Fruit fly (Drosophila melanogaster) whole organism, embryonic: Measurements from ENCODE around the gene CG6569.

Experiments used
- Atf-2 ChIP-seq: fragments of 200-800 bp; sonication (Bioruptor generic); optimal IDR thresholded peaks from 2 replicates; lab custom pipeline; 2016; ENCODE audit warnings: missing biosample characterization, missing genetic modification characterization
- Blimp-1 ChIP-seq: fragments of 200-800 bp; sonication (Bioruptor generic); optimal IDR thresholded peaks from 3 replicates; lab custom pipeline; 2018; ENCODE audit warnings: missing biosample characterization, missing genetic modification characterization, mild to moderate bottlenecking, moderate library complexity, missing genetic modification reagents
- CG10209 ChIP-seq: fragments of 200-800 bp; sonication (Bioruptor generic); optimal IDR thresholded peaks from 3 replicates; lab custom pipeline; 2017; ENCODE audit warnings: missing biosample characterization, mild to moderate bottlenecking, missing genetic modification characterization, missing genetic modification reagents
- CG10543 ChIP-seq: fragments of 200-800 bp; sonication (Bioruptor generic); optimal IDR thresholded peaks from 3 replicates; lab custom pipeline; 2017; ENCODE audit warnings: missing biosample characterization, mild to moderate bottlenecking, missing genetic modification characterization, moderate library complexity
- CG10979 ChIP-seq: fragments of 200-800 bp; sonication (Bioruptor generic); optimal IDR thresholded peaks from 2 replicates; lab custom pipeline; 2018; ENCODE audit warnings: missing biosample characterization, mild to moderate bottlenecking, missing genetic modification characterization, moderate library complexity
- CG11398 ChIP-seq: fragments of 200-800 bp; sonication (Bioruptor generic); optimal IDR thresholded peaks from 2 replicates; lab custom pipeline; 2016; ENCODE audit warnings: missing biosample characterization, missing genetic modification characterization
- CG11504 ChIP-seq: fragments of 200-800 bp; sonication (Bioruptor generic); optimal IDR thresholded peaks from 3 replicates; lab custom pipeline; 2019; ENCODE audit warnings: missing biosample characterization, mild to moderate bottlenecking, missing genetic modification characterization, moderate library complexity
- CG12391 ChIP-seq: fragments of 200-800 bp; sonication (Bioruptor generic); optimal IDR thresholded peaks from 3 replicates; lab custom pipeline; 2018; ENCODE audit warnings: missing biosample characterization, mild to moderate bottlenecking, missing genetic modification characterization, moderate library complexity
- CG12744 ChIP-seq: fragments of 200-800 bp; sonication (Bioruptor generic); optimal IDR thresholded peaks from 2 replicates; lab custom pipeline; 2016; ENCODE audit warnings: missing biosample characterization, missing genetic modification characterization
- CG13287 ChIP-seq: fragments of 200-800 bp; sonication (Bioruptor generic); IDR thresholded peaks from 2 replicates; pipeline ENCODE4 v1.3.6; 2022; ENCODE audit warnings: missing biosample characterization, missing genetic modification characterization; ENCODE audit not compliant: partially characterized antibody
- CG1647 ChIP-seq: fragments of 200-800 bp; sonication (Bioruptor generic); optimal IDR thresholded peaks from 3 replicates; lab custom pipeline; 2016; ENCODE audit warnings: missing biosample characterization, missing genetic modification characterization
- CG17186 ChIP-seq: fragments of 200-800 bp; sonication (Bioruptor generic); optimal IDR thresholded peaks from 3 replicates; lab custom pipeline; 2017; ENCODE audit warnings: missing biosample characterization, missing genetic modification reagents, missing genetic modification characterization
- CG17359 ChIP-seq: fragments of 200-800 bp; sonication (Bioruptor generic); optimal IDR thresholded peaks from 3 replicates; lab custom pipeline; 2018; ENCODE audit warnings: missing biosample characterization, mild to moderate bottlenecking, missing genetic modification characterization, moderate library complexity
- CG17385 ChIP-seq: fragments of 200-800 bp; sonication (Bioruptor generic); optimal IDR thresholded peaks from 3 replicates; lab custom pipeline; 2018; ENCODE audit warnings: missing biosample characterization, mild to moderate bottlenecking, missing genetic modification characterization
- CG17802 ChIP-seq: fragments of 200-800 bp; sonication (Bioruptor generic); optimal IDR thresholded peaks from 2 replicates; lab custom pipeline; 2018; ENCODE audit warnings: missing biosample characterization, mild to moderate bottlenecking, missing genetic modification characterization, moderate library complexity
- CG18619 ChIP-seq: fragments of 200-800 bp; sonication (Bioruptor generic); optimal IDR thresholded peaks from 3 replicates; lab custom pipeline; 2017; ENCODE audit warnings: missing biosample characterization, mild to moderate bottlenecking, missing genetic modification characterization
- CG2202 ChIP-seq: fragments of 200-800 bp; sonication (Bioruptor generic); optimal IDR thresholded peaks from 2 replicates; lab custom pipeline; 2018; ENCODE audit warnings: missing biosample characterization, mild to moderate bottlenecking, missing genetic modification characterization
- CG32772 ChIP-seq: fragments of 200-800 bp; sonication (Bioruptor generic); IDR thresholded peaks from 2 replicates; pipeline ENCODE4 v1.3.6; 2022; ENCODE audit warnings: missing biosample characterization, missing genetic modification characterization
- CG4854 ChIP-seq: fragments of 200-800 bp; sonication (Bioruptor generic); optimal IDR thresholded peaks from 2 replicates; lab custom pipeline; 2016; ENCODE audit warnings: missing biosample characterization, missing genetic modification characterization, inconsistent platforms
- CG7745 ChIP-seq: fragments of 200-800 bp; sonication (Bioruptor generic); optimal IDR thresholded peaks from 2 replicates; lab custom pipeline; 2018; ENCODE audit warnings: missing biosample characterization, mild to moderate bottlenecking, missing genetic modification characterization, moderate library complexity
- CoRest ChIP-seq: fragments of 200-800 bp; sonication (Bioruptor generic); optimal IDR thresholded peaks from 3 replicates; lab custom pipeline; 2018; ENCODE audit warnings: missing biosample characterization, mild to moderate bottlenecking, missing genetic modification characterization, moderate library complexity
- CrebB ChIP-seq: fragments of 200-800 bp; sonication (Bioruptor generic); optimal IDR thresholded peaks from 3 replicates; lab custom pipeline; 2018; ENCODE audit warnings: missing biosample characterization, mild to moderate bottlenecking, missing genetic modification characterization
- D19A ChIP-seq: fragments of 200-800 bp; optimal IDR thresholded peaks from 3 replicates; lab custom pipeline; 2019; ENCODE audit warnings: missing biosample characterization, mild to moderate bottlenecking, missing genetic modification characterization, moderate library complexity
- HLH3B ChIP-seq: fragments of 200-800 bp; sonication (Bioruptor generic); IDR thresholded peaks from 2 replicates; pipeline ENCODE4 v1.3.6; 2022; ENCODE audit warnings: missing biosample characterization, missing genetic modification characterization
- Hr78 ChIP-seq, 2 experiments: fragments of 200-800 bp in 1 of 2; fragments of >200 bp in 1 of 2; sonication (Bioruptor generic) in 1 of 2; optimal IDR thresholded peaks; 2 replicates each; lab custom pipeline; 2017 to 2019; ENCODE audit warnings: missing biosample characterization in 2 of 2, missing genetic modification characterization in 2 of 2, mild to moderate bottlenecking in 1 of 2, moderate library complexity in 1 of 2
- Jarid2 ChIP-seq: fragments of 200-800 bp; sonication (Bioruptor generic); optimal IDR thresholded peaks from 3 replicates; lab custom pipeline; 2017; ENCODE audit warnings: mild to moderate bottlenecking, missing biosample characterization, missing genetic modification reagents, missing genetic modification characterization
- Lim3 ChIP-seq: fragments of 200-800 bp; sonication (Bioruptor generic); IDR thresholded peaks from 2 replicates; pipeline ENCODE4 v1.3.6; 2022; ENCODE audit warnings: missing biosample characterization, missing genetic modification characterization
- MTF-1 ChIP-seq: fragments of 200-800 bp; sonication (Bioruptor generic); optimal IDR thresholded peaks from 2 replicates; lab custom pipeline; 2018; ENCODE audit warnings: missing biosample characterization, mild to moderate bottlenecking, missing genetic modification characterization, borderline replicate concordance
- Sin3A ChIP-seq: fragments of >200 bp; optimal IDR thresholded peaks from 2 replicates; lab custom pipeline; 2018
- Trl ChIP-seq, 3 experiments: fragments of >200 bp in 2 of 3; fragments of 200-800 bp in 1 of 3; sonication (Bioruptor generic) in 1 of 3; optimal IDR thresholded peaks; 2 replicates in 1 of 3; 3 replicates in 2 of 3; lab custom pipeline; 2016 to 2017; ENCODE audit warnings: missing biosample characterization in 1 of 3, missing genetic modification characterization in 1 of 3
- az2 ChIP-seq: fragments of 200-800 bp; sonication (Bioruptor generic); optimal IDR thresholded peaks from 3 replicates; lab custom pipeline; 2016; ENCODE audit warnings: missing biosample characterization, missing genetic modification characterization
- bsh ChIP-seq, 2 experiments: fragments of 200-800 bp; sonication (Bioruptor generic); optimal IDR thresholded peaks; 2 replicates each; lab custom pipeline; 2017 to 2018; ENCODE audit warnings: mild to moderate bottlenecking in 2 of 2, missing biosample characterization in 2 of 2, missing genetic modification characterization in 2 of 2, moderate library complexity in 1 of 2
- cg ChIP-seq: fragments of 200-800 bp; sonication (Bioruptor generic); optimal IDR thresholded peaks from 3 replicates; lab custom pipeline; 2019; ENCODE audit warnings: missing biosample characterization, mild to moderate bottlenecking, missing genetic modification characterization, moderate library complexity
- chif ChIP-seq, 2 experiments: fragments of 200-800 bp; sonication (Bioruptor generic); optimal IDR thresholded peaks; 3 replicates each; lab custom pipeline; 2016; ENCODE audit warnings: missing biosample characterization in 2 of 2, missing genetic modification characterization in 2 of 2
- exex ChIP-seq: fragments of 200-800 bp; sonication (Bioruptor generic); optimal IDR thresholded peaks from 4 replicates; lab custom pipeline; 2018; ENCODE audit warnings: missing biosample characterization, mild to moderate bottlenecking, missing genetic modification characterization, moderate library complexity
- ftz-f1 ChIP-seq: fragments of 200-800 bp; sonication (Bioruptor generic); optimal IDR thresholded peaks from 2 replicates; lab custom pipeline; 2016; ENCODE audit warnings: missing biosample characterization, missing genetic modification characterization
- gcm ChIP-seq: fragments of 200-800 bp; sonication (Bioruptor generic); optimal IDR thresholded peaks from 2 replicates; lab custom pipeline; 2019; ENCODE audit warnings: missing biosample characterization, mild to moderate bottlenecking, missing genetic modification characterization, moderate library complexity
- gsb ChIP-seq: fragments of 200-800 bp; sonication (Bioruptor generic); IDR thresholded peaks from 2 replicates; pipeline ENCODE4 v1.3.6; 2022; ENCODE audit warnings: missing biosample characterization, missing genetic modification characterization
- hth ChIP-seq: fragments of >200 bp; optimal IDR thresholded peaks from 2 replicates; lab custom pipeline; 2017; ENCODE audit warnings: inconsistent platforms
- onecut ChIP-seq: fragments of 200-800 bp; sonication (Bioruptor generic); IDR thresholded peaks from 2 replicates; pipeline ENCODE4 v1.3.6; 2022; ENCODE audit warnings: missing biosample characterization, missing genetic modification characterization
- psq ChIP-seq: fragments of 200-800 bp; sonication (Bioruptor generic); optimal IDR thresholded peaks from 2 replicates; lab custom pipeline; 2017; ENCODE audit warnings: missing biosample characterization, missing genetic modification characterization
- ranshi ChIP-seq: fragments of 200-800 bp; sonication (Bioruptor generic); IDR thresholded peaks from 2 replicates; pipeline ENCODE4 v1.3.6; 2022; ENCODE audit warnings: missing biosample characterization, missing genetic modification characterization
- repo ChIP-seq: fragments of 200-800 bp; sonication (Bioruptor generic); optimal IDR thresholded peaks from 2 replicates; lab custom pipeline; 2016; ENCODE audit warnings: missing biosample characterization, missing genetic modification characterization
- sd ChIP-seq: fragments of 200-800 bp; sonication (Bioruptor generic); optimal IDR thresholded peaks from 3 replicates; lab custom pipeline; 2018; ENCODE audit warnings: missing biosample characterization, mild to moderate bottlenecking, missing genetic modification characterization, moderate library complexity
- tap ChIP-seq: fragments of 200-800 bp; optimal IDR thresholded peaks from 3 replicates; lab custom pipeline; 2019; ENCODE audit warnings: missing biosample characterization, mild to moderate bottlenecking, missing genetic modification characterization, moderate library complexity
- tgo ChIP-seq: fragments of 200-800 bp; sonication (Bioruptor generic); IDR thresholded peaks from 3 replicates; pipeline ENCODE4 v1.3.6; 2022; ENCODE audit warnings: missing biosample characterization, missing genetic modification characterization
- trem ChIP-seq: fragments of 200-800 bp; optimal IDR thresholded peaks from 3 replicates; lab custom pipeline; 2019; ENCODE audit warnings: missing biosample characterization, mild to moderate bottlenecking, missing genetic modification characterization, moderate library complexity
- zfh2 ChIP-seq: fragments of 200-800 bp; sonication (Bioruptor generic); optimal IDR thresholded peaks from 2 replicates; lab custom pipeline; 2016; ENCODE audit warnings: missing biosample characterization, missing genetic modification characterization

Gene CG6569

DNA sequence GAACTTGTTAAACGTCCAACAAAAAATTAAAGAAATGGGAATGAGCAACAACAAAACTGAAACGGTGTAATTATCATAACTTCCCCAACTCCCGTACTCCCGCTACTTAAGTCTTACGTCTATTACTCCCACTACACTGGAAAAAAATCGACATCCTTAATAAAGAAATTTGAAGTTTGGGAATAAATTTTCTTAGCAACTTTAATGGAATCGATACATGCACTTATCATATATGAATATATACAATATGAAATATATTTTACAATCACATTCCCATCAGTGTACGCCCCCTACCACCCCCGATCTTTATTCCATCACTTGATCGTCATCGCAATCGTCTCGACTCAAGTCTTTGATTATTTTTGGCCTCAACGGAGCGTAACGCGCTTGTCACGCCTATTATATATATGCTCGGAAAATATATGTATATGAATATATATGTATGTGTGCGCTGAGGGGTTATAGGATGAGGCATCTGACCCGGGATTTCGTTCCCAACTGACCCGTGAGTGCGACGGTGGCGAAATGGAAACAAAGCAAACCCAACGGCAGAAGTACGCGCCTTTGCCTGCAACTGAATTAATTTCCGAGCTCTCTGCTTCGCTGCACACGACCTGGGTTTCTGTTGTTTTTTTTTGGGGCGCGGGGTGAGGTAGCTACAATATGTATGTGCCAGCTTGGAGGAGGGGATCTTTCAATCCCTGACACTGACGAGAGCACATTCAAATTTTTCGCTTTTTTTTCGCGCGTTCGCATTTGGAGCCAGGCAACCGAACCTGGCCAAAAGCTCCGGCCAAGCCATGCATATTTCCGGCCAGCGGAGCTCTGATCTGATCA lies 33.3 kb downstream of the CG6569 start (continued):
- 0 out of 2 replicates have a peak, but pooled peaks have one; percentile 10 for TF ChIP-seq HLH3B (GFP tag; lab: Robert Waterston, UW)
- TF ChIP-seq psq (GFP tag; lab: Kevin White, UChicago): no peak
- no peak for TF ChIP-seq sd
- TF ChIP-seq zfh2 (GFP tag; lab: Kevin White, UChicago): no peak
- peak in 1 of 2 experiments; percentile 78 for TF ChIP-seq bsh (GFP tag; optimal IDR thresholded peaks at IDR 0.05; lab: Kevin White, UChicago)
- TF ChIP-seq CG17186: no peak
- no peak for TF ChIP-seq Sin3A (lab: Kevin White, UChicago)
- TF ChIP-seq tap (tag; lab: Kevin White, UChicago): no peak
- TF ChIP-seq cg (GFP tag; lab: Kevin White, UChicago): peak; percentile 4
- TF ChIP-seq CG17359 (tag; lab: Kevin White, UChicago): no peak
- TF ChIP-seq az2 (GFP tag; lab: Kevin White, UChicago): peak; percentile 56
- TF ChIP-seq ranshi (GFP tag; lab: Robert Waterston, UW): no peak
- TF ChIP-seq gsb: no peak
- TF ChIP-seq onecut (GFP tag; lab: Robert Waterston, UW): 0 out of 2 replicates have a peak, but pooled peaks have one; percentile 4
- TF ChIP-seq CG17802 (tag; lab: Kevin White, UChicago): no peak
- TF ChIP-seq CG12744: no peak
- TF ChIP-seq CG7745 (tag; lab: Kevin White, UChicago): no peak
- TF ChIP-seq CG2202 (tag; lab: Kevin White, UChicago): peak; percentile 49
- no peak for TF ChIP-seq Lim3 (GFP tag; lab: Robert Waterston, UW)
- no peak for TF ChIP-seq CG13287
- peak; percentile 27 for TF ChIP-seq Blimp-1 (GFP tag; lab: Kevin White, UChicago)
- TF ChIP-seq CG12391 (tag; lab: Kevin White, UChicago): peak; percentile 66
- no peak for TF ChIP-seq CrebB (tag; lab: Kevin White, UChicago)
- peak; percentile 14 for TF ChIP-seq CG17385 (GFP tag; lab: Kevin White, UChicago)
- TF ChIP-seq CG11504: peak; percentile 26
- TF ChIP-seq MTF-1: no peak
- TF ChIP-seq CG10979 (tag; lab: Kevin White, UChicago): peak; percentile 52
- no peak for TF ChIP-seq ftz-f1 (GFP tag; lab: Kevin White, UChicago)
- no peak for TF ChIP-seq CG11398
- peak; percentile 18 for TF ChIP-seq gcm (GFP tag; lab: Kevin White, UChicago)
- no peak for TF ChIP-seq exex (tag; lab: Kevin White, UChicago)
- no peak for TF ChIP-seq CG1647
- TF ChIP-seq CG10209 (GFP tag; lab: Kevin White, UChicago): peak; percentile 44
- no peak for TF ChIP-seq tgo (GFP tag; lab: Robert Waterston, UW)
- TF ChIP-seq D19A (tag; lab: Kevin White, UChicago): peak; percentile 32
- TF ChIP-seq CG4854 (GFP tag; lab: Kevin White, UChicago): no peak
- TF ChIP-seq repo (GFP tag; lab: Kevin White, UChicago): no peak
- TF ChIP-seq Trl (optimal IDR thresholded peaks at IDR 0.05; lab: Kevin White, UChicago): no peak
- no peak for TF ChIP-seq Trl (GFP tag; optimal IDR thresholded peaks at IDR 0.05; lab: Kevin White, UChicago)
- peak in 1 of 2 experiments; percentile 86 for TF ChIP-seq Hr78 (GFP tag; optimal IDR thresholded peaks at IDR 0.05; lab: Kevin White, UChicago)
- no peak for TF ChIP-seq Jarid2 (GFP tag; lab: Kevin White, UChicago)
- peak; percentile 1 for TF ChIP-seq trem (tag; lab: Kevin White, UChicago)
- no peak for TF ChIP-seq CG18619 (GFP tag; lab: Kevin White, UChicago)
- peak; percentile 47 for TF ChIP-seq CG32772 (GFP tag; lab: Robert Waterston, UW)
- peak; percentile 30 for TF ChIP-seq CoRest (tag; lab: Kevin White, UChicago)
- no peak for TF ChIP-seq Atf-2 (GFP tag; lab: Kevin White, UChicago)
- TF ChIP-seq CG10543: no peak
- no peak for TF ChIP-seq chif (GFP tag; optimal IDR thresholded peaks at IDR 0.05; lab: Kevin White, UChicago)
- TF ChIP-seq hth (lab: Kevin White, UChicago): no peak
